Fruit fly (Drosophila melanogaster): ENCODE data around the gene Amnionless.

dm6 chr2L:247432-247831 lies 41.5 kb downstream of the Amnionless start:
- no peak for TF ChIP-seq CTCF (optimal IDR thresholded peaks at IDR 0.05)
- no peak for TF ChIP-seq CG8478 (optimal IDR thresholded peaks at IDR 0.05)

All from S2 (cell line).